Worm (Caenorhabditis elegans): Measurements from ENCODE around the gene C38C3.6.

The C38C3.6 gene

ce11 chrV:1474486-1475125 lies 16.8 kb downstream of the C38C3.6 start, which contains the start of the genes F53E2.2 and unc-60:
Gene F53E2.2 (plus strand): TSS chrV:1475086.
Gene unc-60 (plus strand): TSS chrV:1475086.
- TF ChIP-seq ceh-22 (tag; optimal IDR thresholded peaks at IDR 0.05), result peak; percentile 5
- no peak for TF ChIP-seq ceh-6 (GFP tag; optimal IDR thresholded peaks at IDR 0.05)
- TF ChIP-seq pha-2 (tag; optimal IDR thresholded peaks at IDR 0.05), result no peak
- TF ChIP-seq ceh-18 (tag; optimal IDR thresholded peaks at IDR 0.05), result peak; percentile 78
- TF ChIP-seq ceh-30 (tag; optimal IDR thresholded peaks at IDR 0.05), result no peak
- peak; percentile 42 for TF ChIP-seq ceh-2 (tag; optimal IDR thresholded peaks at IDR 0.05)
- no peak for TF ChIP-seq ceh-24 (tag; optimal IDR thresholded peaks at IDR 0.05)
- TF ChIP-seq mec-3 (tag; optimal IDR thresholded peaks at IDR 0.05; ENCODE audit: borderline replicate concordance), result no peak
- peak; percentile 39 for TF ChIP-seq ets-4 (tag; optimal IDR thresholded peaks at IDR 0.05)
- peak; percentile 90 for TF ChIP-seq unc-55 (GFP tag; optimal IDR thresholded peaks at IDR 0.05)
- no peak for TF ChIP-seq K09A11.1 (tag; optimal IDR thresholded peaks at IDR 0.05; ENCODE audit: insufficient read depth)
- TF ChIP-seq ahr-1 (tag; optimal IDR thresholded peaks at IDR 0.05), result no peak
- TF ChIP-seq ceh-31 (tag; optimal IDR thresholded peaks at IDR 0.05), result peak; percentile 78
- TF ChIP-seq elt-2 (tag; optimal IDR thresholded peaks at IDR 0.05), result peak; percentile 25
- peak; percentile 60 for TF ChIP-seq fkh-6 (tag; optimal IDR thresholded peaks at IDR 0.05)
- TF ChIP-seq ttx-3 (tag; optimal IDR thresholded peaks at IDR 0.05), result no peak
- TF ChIP-seq nfya-1 (tag; optimal IDR thresholded peaks at IDR 0.05), result peak; percentile 85
- no peak for TF ChIP-seq nhr-11 (tag; optimal IDR thresholded peaks at IDR 0.05)
- TF ChIP-seq unc-42 (tag; optimal IDR thresholded peaks at IDR 0.05), result peak; percentile 69
- TF ChIP-seq zip-5 (tag; optimal IDR thresholded peaks at IDR 0.05), result no peak
- TF ChIP-seq dve-1 (tag; optimal IDR thresholded peaks at IDR 0.05), result peak; percentile 12
- peak; percentile 24 for TF ChIP-seq pros-1 (tag; optimal IDR thresholded peaks at IDR 0.05)
- TF ChIP-seq rnt-1 (tag; optimal IDR thresholded peaks at IDR 0.05), result peak; percentile 59
- no peak for TF ChIP-seq lim-6 (tag; optimal IDR thresholded peaks at IDR 0.05)
- no peak for TF ChIP-seq elt-4 (tag; optimal IDR thresholded peaks at IDR 0.05)
- no peak for TF ChIP-seq madf-2 (tag; optimal IDR thresholded peaks at IDR 0.05)
- TF ChIP-seq ceh-34 (tag; optimal IDR thresholded peaks at IDR 0.05), result peak; percentile 89
- TF ChIP-seq pag-3 (tag; optimal IDR thresholded peaks at IDR 0.05; ENCODE audit: borderline replicate concordance), result no peak
- peak; percentile 40 for TF ChIP-seq sdc-2 (tag; optimal IDR thresholded peaks at IDR 0.05)
- TF ChIP-seq pha-4 (tag; optimal IDR thresholded peaks at IDR 0.05), result no peak
- peak; percentile 28 for TF ChIP-seq ztf-16 (tag; optimal IDR thresholded peaks at IDR 0.05)
- no peak for TF ChIP-seq ceh-9 (tag; optimal IDR thresholded peaks at IDR 0.05)
- TF ChIP-seq sox-4 (tag; optimal IDR thresholded peaks at IDR 0.05), result no peak
- TF ChIP-seq ceh-48 (tag; optimal IDR thresholded peaks at IDR 0.05), result no peak
- no peak for TF ChIP-seq K02D7.2 (tag; optimal IDR thresholded peaks at IDR 0.05)
- TF ChIP-seq C38D4.7 (GFP tag; optimal IDR thresholded peaks at IDR 0.05), result no peak
- no peak for TF ChIP-seq T23F11.4 (GFP tag; optimal IDR thresholded peaks at IDR 0.05)
- peak; percentile 10 for TF ChIP-seq fax-1 (tag; optimal IDR thresholded peaks at IDR 0.05)
- TF ChIP-seq hlh-30 (tag; optimal IDR thresholded peaks at IDR 0.05; ENCODE audit: insufficient read depth), result peak; percentile 72
- TF ChIP-seq hlh-13 (GFP tag; optimal IDR thresholded peaks at IDR 0.05), result no peak
- no peak for TF ChIP-seq hlh-15 (tag; optimal IDR thresholded peaks at IDR 0.05)
- peak; percentile 83 for TF ChIP-seq tbx-2 (tag; optimal IDR thresholded peaks at IDR 0.05)
- TF ChIP-seq npax-4 (tag; optimal IDR thresholded peaks at IDR 0.05), result no peak
- peak; percentile 36 for TF ChIP-seq ceh-14 (tag; optimal IDR thresholded peaks at IDR 0.05)
- TF ChIP-seq Y22D7AL.16 (tag; optimal IDR thresholded peaks at IDR 0.05), result no peak
- no peak for TF ChIP-seq pat-9 (tag; optimal IDR thresholded peaks at IDR 0.05)
- peak; percentile 64 for TF ChIP-seq syd-9 (tag; optimal IDR thresholded peaks at IDR 0.05)
- TF ChIP-seq pqm-1 (tag; optimal IDR thresholded peaks at IDR 0.05), result peak; percentile 20
- TF ChIP-seq hlh-8 (tag; optimal IDR thresholded peaks at IDR 0.05), result peak; percentile 16
- peak; percentile 77 for TF ChIP-seq ref-2 (tag; optimal IDR thresholded peaks at IDR 0.05)
- no peak for TF ChIP-seq odd-2 (tag; optimal IDR thresholded peaks at IDR 0.05)
- TF ChIP-seq nhr-232 (tag; optimal IDR thresholded peaks at IDR 0.05), result no peak
- TF ChIP-seq pax-1 (tag; optimal IDR thresholded peaks at IDR 0.05), result no peak
